Worm (Caenorhabditis elegans) whole organism, L1 larva: ENCODE results near the gene W03C9.6.

Experiments
- C16A3.4 ChIP-seq: fragments of 150-350 bp; optimal IDR thresholded peaks from 2 replicates; lab custom pipeline; 2014; ENCODE audit warnings: missing biosample characterization, missing genetic modification characterization
- C34B4.2 ChIP-seq: sonication (generic microtip); optimal IDR thresholded peaks from 2 replicates; lab custom pipeline; 2017; ENCODE audit warnings: mild to moderate bottlenecking, missing genetic modification characterization, missing compliant biosample characterization
- F16B12.6 ChIP-seq: fragments of 150-350 bp; optimal IDR thresholded peaks from 2 replicates; lab custom pipeline; 2014; ENCODE audit warnings: missing biosample characterization, missing genetic modification characterization
- aha-1 ChIP-seq: fragments of 150-350 bp; optimal IDR thresholded peaks from 2 replicates; lab custom pipeline; 2014; ENCODE audit warnings: missing biosample characterization, missing genetic modification characterization
- alr-1 ChIP-seq: fragments of 200-800 bp; sonication (Bioruptor generic); optimal IDR thresholded peaks from 2 replicates; lab custom pipeline; 2018; ENCODE audit warnings: borderline replicate concordance, mild to moderate bottlenecking, missing genetic modification characterization, missing compliant biosample characterization
- ama-1 ChIP-seq: fragments of 150-350 bp; optimal IDR thresholded peaks from 2 replicates; lab custom pipeline; 2014
- ceh-90 ChIP-seq: sonication (generic microtip); optimal IDR thresholded peaks from 2 replicates; lab custom pipeline; 2016; ENCODE audit warnings: missing genetic modification characterization, missing compliant biosample characterization
- ces-1 ChIP-seq: fragments of 150-350 bp; optimal IDR thresholded peaks from 2 replicates; lab custom pipeline; 2014; ENCODE audit warnings: missing biosample characterization, missing genetic modification reagents, missing genetic modification characterization
- dpl-1 ChIP-seq, 3 experiments: fragments of 150-350 bp in 2 of 3; sonication (generic microtip) in 1 of 3; optimal IDR thresholded peaks; 2 replicates each; lab custom pipeline; 2014 to 2017; ENCODE audit warnings: missing biosample characterization in 3 of 3, missing genetic modification characterization in 3 of 3, missing genetic modification reagents in 3 of 3
- dsc-1 ChIP-seq: sonication (generic microtip); optimal IDR thresholded peaks from 2 replicates; lab custom pipeline; 2016; ENCODE audit warnings: mild to moderate bottlenecking, missing genetic modification characterization, missing compliant biosample characterization
- efl-1 ChIP-seq, 4 experiments: fragments of 150-350 bp; optimal IDR thresholded peaks in 3 of 4; peaks in 1 of 4; 1 replicate in 1 of 4; 2 replicates in 3 of 4; lab custom pipeline; 2014; ENCODE audit warnings: missing biosample characterization in 2 of 4, missing genetic modification characterization in 2 of 4, missing genetic modification reagents in 2 of 4
- efl-3 ChIP-seq: fragments of 200-800 bp; sonication (Bioruptor generic); optimal IDR thresholded peaks from 2 replicates; lab custom pipeline; 2018; ENCODE audit warnings: mild to moderate bottlenecking, missing genetic modification characterization, missing compliant biosample characterization
- egl-13 ChIP-seq: sonication (generic microtip); optimal IDR thresholded peaks from 2 replicates; lab custom pipeline; 2016; ENCODE audit warnings: missing genotype, missing genetic modification reagents, missing genetic modification characterization, missing compliant biosample characterization
- egl-27 ChIP-seq, 2 experiments: fragments of 150-350 bp in 1 of 2; sonication (generic microtip); optimal IDR thresholded peaks; 3 replicates each; lab custom pipeline; 2017 to 2018; ENCODE audit warnings: missing biosample characterization in 2 of 2, missing genetic modification characterization in 2 of 2, missing genetic modification reagents in 2 of 2
- elt-2 ChIP-seq: sonication (generic microtip); optimal IDR thresholded peaks from 2 replicates; lab custom pipeline; 2016; ENCODE audit warnings: missing genetic modification characterization, mild to moderate bottlenecking, inconsistent platforms, missing compliant biosample characterization, missing genetic modification reagents
- fkh-10 ChIP-seq: sonication (generic microtip); optimal IDR thresholded peaks from 2 replicates; lab custom pipeline; 2017; ENCODE audit warnings: missing biosample characterization, missing genetic modification reagents, missing genetic modification characterization
- fkh-4 ChIP-seq: sonication (generic microtip); optimal IDR thresholded peaks from 2 replicates; lab custom pipeline; 2016; ENCODE audit warnings: missing compliant biosample characterization, missing genetic modification characterization, borderline replicate concordance
- fos-1 ChIP-seq: fragments of 150-350 bp; optimal IDR thresholded peaks from 2 replicates; lab custom pipeline; 2014; ENCODE audit warnings: missing biosample characterization, missing genetic modification characterization
- irx-1 ChIP-seq: sonication (generic microtip); optimal IDR thresholded peaks from 2 replicates; lab custom pipeline; 2016; ENCODE audit warnings: missing genetic modification characterization, missing compliant biosample characterization
- isw-1 ChIP-seq: fragments of 200-800 bp; sonication (Bioruptor generic); IDR thresholded peaks from 2 replicates; pipeline ENCODE4 v1.3.6; 2022; ENCODE audit warnings: missing genetic modification characterization, missing compliant biosample characterization
- jun-1 ChIP-seq: fragments of 150-350 bp; optimal IDR thresholded peaks from 2 replicates; lab custom pipeline; 2014; ENCODE audit warnings: missing biosample characterization, missing genetic modification reagents, missing genetic modification characterization
- lin-13 ChIP-seq: fragments of 150-350 bp; optimal IDR thresholded peaks from 2 replicates; lab custom pipeline; 2014; ENCODE audit warnings: missing biosample characterization, missing genetic modification reagents, missing genetic modification characterization
- lin-35 ChIP-seq, 2 experiments: fragments of 150-350 bp; optimal IDR thresholded peaks; 2 replicates each; lab custom pipeline; 2014; ENCODE audit warnings: missing biosample characterization in 2 of 2, missing genetic modification characterization in 2 of 2, missing genetic modification reagents in 2 of 2
- lir-3 ChIP-seq: sonication (generic microtip); optimal IDR thresholded peaks from 2 replicates; lab custom pipeline; 2016; ENCODE audit warnings: mild to moderate bottlenecking, missing genetic modification characterization, moderate library complexity, missing compliant biosample characterization; ENCODE audit not compliant: poor library complexity
- lsy-2 ChIP-seq, 2 experiments: fragments of 150-350 bp; optimal IDR thresholded peaks; 2 replicates each; lab custom pipeline; 2014; ENCODE audit warnings: missing biosample characterization in 2 of 2, missing genetic modification characterization in 2 of 2
- mep-1 ChIP-seq: fragments of 150-350 bp; optimal IDR thresholded peaks from 2 replicates; lab custom pipeline; 2014; ENCODE audit warnings: missing biosample characterization, missing genetic modification characterization
- nhr-20 ChIP-seq: sonication (generic microtip); optimal IDR thresholded peaks from 2 replicates; lab custom pipeline; 2016; ENCODE audit warnings: mild to moderate bottlenecking, missing genetic modification characterization, missing compliant biosample characterization
- nhr-237 ChIP-seq: fragments of 150-350 bp; optimal IDR thresholded peaks from 2 replicates; lab custom pipeline; 2014; ENCODE audit warnings: missing biosample characterization, missing genetic modification characterization
- nhr-47 ChIP-seq: sonication (generic microtip); optimal IDR thresholded peaks from 2 replicates; lab custom pipeline; 2016; ENCODE audit warnings: mild to moderate bottlenecking, missing genetic modification characterization, moderate library complexity, missing compliant biosample characterization
- nhr-71 ChIP-seq: sonication (generic microtip); optimal IDR thresholded peaks from 2 replicates; lab custom pipeline; 2016; ENCODE audit warnings: mild to moderate bottlenecking, missing genetic modification characterization, moderate library complexity, missing compliant biosample characterization
- nhr-77 ChIP-seq: fragments of 150-350 bp; optimal IDR thresholded peaks from 2 replicates; lab custom pipeline; 2014; ENCODE audit warnings: missing biosample characterization, missing genetic modification characterization
- nhr-84 ChIP-seq: sonication (generic microtip); optimal IDR thresholded peaks from 2 replicates; lab custom pipeline; 2017; ENCODE audit warnings: missing biosample characterization, missing genetic modification characterization
- nhr-85 ChIP-seq: sonication (generic microtip); peaks from one replicate; lab custom pipeline; 2016; ENCODE audit warnings: missing genetic modification characterization, inconsistent platforms, missing compliant biosample characterization
- rnt-1 ChIP-seq: sonication (generic microtip); optimal IDR thresholded peaks from 2 replicates; lab custom pipeline; 2016; ENCODE audit warnings: mild to moderate bottlenecking, missing genetic modification characterization, moderate library complexity, missing compliant biosample characterization
- skn-1 ChIP-seq: fragments of 150-350 bp; optimal IDR thresholded peaks from 2 replicates; lab custom pipeline; 2014; ENCODE audit warnings: missing biosample characterization, missing genetic modification characterization
- swsn-7 ChIP-seq: sonication (generic microtip); optimal IDR thresholded peaks from 2 replicates; lab custom pipeline; 2016; ENCODE audit warnings: missing genetic modification characterization, missing compliant biosample characterization
- unc-130 ChIP-seq: fragments of 150-350 bp; optimal IDR thresholded peaks from 2 replicates; lab custom pipeline; 2017; ENCODE audit warnings: missing biosample characterization, missing genetic modification characterization, inconsistent platforms
- unc-30 ChIP-seq: sonication (generic microtip); optimal IDR thresholded peaks from 2 replicates; lab custom pipeline; 2017; ENCODE audit warnings: missing biosample characterization, missing genetic modification characterization
- unc-62 ChIP-seq: fragments of 150-350 bp; optimal IDR thresholded peaks from 2 replicates; lab custom pipeline; 2014; ENCODE audit warnings: missing biosample characterization, missing genetic modification reagents, missing genetic modification characterization
- unc-98 ChIP-seq: fragments of 200-800 bp; sonication (Bioruptor generic); IDR thresholded peaks from 2 replicates; pipeline ENCODE4 v1.3.6; 2022; ENCODE audit warnings: missing genetic modification characterization, missing compliant biosample characterization
- ztf-11 ChIP-seq, 2 experiments: sonication (generic microtip); optimal IDR thresholded peaks; 2 replicates each; lab custom pipeline; 2016 to 2017; ENCODE audit warnings: missing genetic modification characterization in 2 of 2, missing biosample characterization in 1 of 2, missing compliant biosample characterization in 1 of 2
- ztf-4 ChIP-seq: fragments of 150-350 bp; optimal IDR thresholded peaks from 2 replicates; lab custom pipeline; 2014; ENCODE audit warnings: missing biosample characterization, missing genetic modification characterization

Gene W03C9.6

ce11 chrII:11963132-11963630 lies 8.9 kb downstream of the W03C9.6 start:
- TF ChIP-seq dpl-1 (GFP tag; optimal IDR thresholded peaks at IDR 0.05; lab: Kevin White, UChicago) (peak in 1 of 3 experiments; percentile 8), nhr-77 (no peak), efl-1 (optimal IDR thresholded peaks at IDR 0.05; lab: Kevin White, UChicago) (no peak), efl-1 (GFP tag; optimal IDR thresholded peaks at IDR 0.05 in 1 of 2; lab: Kevin White, UChicago) (peak; percentile 55 to 91)
- TF ChIP-seq, all 84 proteins: peak for 2

ce11 chrII:11964847-11965246 lies 10.5 kb downstream of the W03C9.6 start:
- TF ChIP-seq lin-13 (GFP tag; lab: Kevin White, UChicago) (no peak), nhr-71 (tag; lab: Kevin White, UChicago) (peak; percentile 14), ama-1 (lab: Kevin White, UChicago) (peak; percentile 47), efl-1 (optimal IDR thresholded peaks at IDR 0.05; lab: Kevin White, UChicago) (no peak), efl-1 (GFP tag; optimal IDR thresholded peaks at IDR 0.05 in 1 of 2; lab: Kevin White, UChicago) (peak in 1 of 2 experiments; percentile 87), rnt-1 (peak; percentile 8), fos-1 (tag; lab: Kevin White, UChicago) (no peak)

ce11 chrII:11966602-11967001 lies 12.3 kb downstream of the W03C9.6 start, which contains the start of gene rab-7:
Gene rab-7, minus strand, starts transcription at chrII:11966931.
- peak; percentile 54 for TF ChIP-seq elt-2 (tag; lab: Kevin White, UChicago)
- no peak for TF ChIP-seq irx-1 (tag; lab: Kevin White, UChicago)
- peak; percentile 32 for TF ChIP-seq nhr-71 (tag; lab: Kevin White, UChicago)
- no peak for TF ChIP-seq nhr-85 (tag; lab: Kevin White, UChicago)
- TF ChIP-seq mep-1 (tag; lab: Kevin White, UChicago), result no peak
- peak; percentile 10 for TF ChIP-seq nhr-47
- no peak for TF ChIP-seq efl-1 (optimal IDR thresholded peaks at IDR 0.05; lab: Kevin White, UChicago)
- peak in 1 of 2 experiments; percentile 92 for TF ChIP-seq efl-1 (GFP tag; optimal IDR thresholded peaks at IDR 0.05 in 1 of 2; lab: Kevin White, UChicago)
- no peak for TF ChIP-seq isw-1 (GFP tag; lab: Robert Waterston, UW)
- no peak for TF ChIP-seq C34B4.2 (tag; lab: Kevin White, UChicago)
- no peak for TF ChIP-seq fkh-4 (tag; lab: Kevin White, UChicago)
- TF ChIP-seq ama-1 (lab: Kevin White, UChicago), result peak; percentile 73
- TF ChIP-seq unc-30 (tag; lab: Kevin White, UChicago), result no peak
- TF ChIP-seq lsy-2 (tag; optimal IDR thresholded peaks at IDR 0.05; lab: Kevin White, UChicago), result peak in 1 of 2 experiments; percentile 2
- TF ChIP-seq dsc-1 (tag; lab: Kevin White, UChicago), result peak; percentile 6
- no peak for TF ChIP-seq lin-35 (GFP tag; optimal IDR thresholded peaks at IDR 0.05; lab: Kevin White, UChicago)
- TF ChIP-seq, all 84 proteins: peak for 7

ce11 chrII:11967507-11968127 lies 13.3 kb downstream of the W03C9.6 start, which contains the start of gene W03C9.5:
Gene W03C9.5, minus strand, starts transcription at chrII:11967544.
- peak; percentile 51 for TF ChIP-seq nhr-84 (tag; lab: Kevin White, UChicago)
- TF ChIP-seq fos-1 (tag; lab: Kevin White, UChicago), result peak; percentile 88
- peak; percentile 96 for TF ChIP-seq nhr-47
- peak; percentile 95 for TF ChIP-seq unc-98
- TF ChIP-seq isw-1 (GFP tag; lab: Robert Waterston, UW), result peak; percentile 94
- TF ChIP-seq lin-13 (GFP tag; lab: Kevin White, UChicago), result peak; percentile 97
- TF ChIP-seq skn-1, result peak; percentile 95
- peak; percentile 89 for TF ChIP-seq nhr-237 (tag; lab: Kevin White, UChicago)
- TF ChIP-seq ztf-11 (tag; optimal IDR thresholded peaks at IDR 0.05; lab: Kevin White, UChicago), result peak in 1 of 2 experiments; percentile 91
- no peak for TF ChIP-seq efl-3 (GFP tag; lab: Kevin White, UChicago)
- peak; percentile 92 for TF ChIP-seq swsn-7
- peak; percentile 90 for TF ChIP-seq egl-13 (tag; lab: Kevin White, UChicago)
- TF ChIP-seq F16B12.6 (tag; lab: Kevin White, UChicago), result peak; percentile 60
- TF ChIP-seq unc-62 (GFP tag; lab: Kevin White, UChicago), result no peak
- peak; percentile 90 for TF ChIP-seq jun-1 (tag; lab: Kevin White, UChicago)
- peak; percentile 82 for TF ChIP-seq ztf-4 (tag; lab: Kevin White, UChicago)
- peak; percentile 70 for TF ChIP-seq ceh-90 (tag; lab: Kevin White, UChicago)
- TF ChIP-seq nhr-71 (tag; lab: Kevin White, UChicago), result peak; percentile 98
- peak; percentile 17 for TF ChIP-seq aha-1 (tag; lab: Kevin White, UChicago)
- TF ChIP-seq alr-1 (tag; lab: Kevin White, UChicago), result no peak
- peak; percentile 97 for TF ChIP-seq C16A3.4
- peak; percentile 89 for TF ChIP-seq nhr-85 (tag; lab: Kevin White, UChicago)
- TF ChIP-seq egl-27 (tag; optimal IDR thresholded peaks at IDR 0.05; lab: Kevin White, UChicago), result peak; percentile 3 to 31
- TF ChIP-seq C34B4.2 (tag; lab: Kevin White, UChicago), result no peak
- TF ChIP-seq lsy-2 (tag; optimal IDR thresholded peaks at IDR 0.05; lab: Kevin White, UChicago), result peak; percentile 92 to 96
- peak; percentile 87 for TF ChIP-seq unc-130 (tag; lab: Kevin White, UChicago)
- peak; percentile 58 for TF ChIP-seq fkh-10 (GFP tag; lab: Kevin White, UChicago)
- peak; percentile 94 for TF ChIP-seq lir-3 (tag; lab: Kevin White, UChicago)
- TF ChIP-seq ces-1 (GFP tag; lab: Kevin White, UChicago), result no peak
- peak; percentile 96 for TF ChIP-seq nhr-20
